Fruit fly (Drosophila melanogaster) whole organism, pupa: Measurements from ENCODE around the gene CG42704.

ENCODE experiments used
- CG10348 ChIP-seq: fragments of 200-800 bp; sonication (Bioruptor generic); IDR thresholded peaks from 2 replicates; pipeline ENCODE4 v1.3.6; 2022; ENCODE audit warnings: missing biosample characterization, missing genetic modification characterization
- CG9948 ChIP-seq: fragments of 200-800 bp; sonication (Bioruptor generic); optimal IDR thresholded peaks from 2 replicates; lab custom pipeline; 2018; ENCODE audit warnings: missing biosample characterization, mild to moderate bottlenecking, missing genetic modification characterization, moderate library complexity
- D1 ChIP-seq: fragments of 200-800 bp; sonication (Bioruptor generic); optimal IDR thresholded peaks from 2 replicates; lab custom pipeline; 2018; ENCODE audit warnings: missing biosample characterization, mild to moderate bottlenecking, missing genetic modification characterization, moderate library complexity
- EcR ChIP-seq: fragments of 200-800 bp; sonication (Bioruptor generic); optimal IDR thresholded peaks from 3 replicates; lab custom pipeline; 2019; ENCODE audit warnings: missing biosample characterization, missing genetic modification characterization, mild to moderate bottlenecking, moderate library complexity, missing genetic modification reagents
- Pif1A ChIP-seq: fragments of 200-800 bp; sonication (Bioruptor generic); optimal IDR thresholded peaks from 3 replicates; lab custom pipeline; 2016; ENCODE audit warnings: missing biosample characterization, missing genetic modification characterization
- rn ChIP-seq: fragments of 200-800 bp; sonication (Bioruptor generic); IDR thresholded peaks from 2 replicates; pipeline ENCODE4 v1.3.6; 2022; ENCODE audit warnings: missing biosample characterization, missing genetic modification characterization

DNA sequence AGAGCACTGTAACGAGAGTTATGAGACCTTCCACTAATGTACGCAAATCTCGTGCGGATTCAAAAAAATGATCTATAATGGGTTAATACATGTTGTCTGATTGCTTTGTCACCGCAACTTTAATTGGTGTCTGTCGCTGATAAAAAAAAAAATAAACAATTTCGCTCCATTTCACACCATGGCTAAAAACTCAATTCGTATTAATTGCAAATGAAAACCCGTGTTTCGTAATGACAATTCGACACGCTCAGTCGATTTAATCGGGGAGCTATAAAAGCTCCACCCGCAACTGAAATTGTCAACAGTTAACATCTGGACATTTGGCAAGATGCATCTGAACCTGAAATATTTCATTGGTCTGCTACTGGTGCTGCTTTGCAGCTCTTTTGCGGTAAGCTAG is 39.4 kb downstream of the CG42704 start, which contains the start of gene CG11368:
- TF ChIP-seq rn, result no peak
- TF ChIP-seq CG10348 (GFP tag; lab: Robert Waterston, UW), result no peak
- no peak for TF ChIP-seq D1 (tag; lab: Kevin White, UChicago)
- TF ChIP-seq CG9948 (tag; lab: Kevin White, UChicago), result no peak
- no peak for TF ChIP-seq EcR (GFP tag; lab: Kevin White, UChicago)
- TF ChIP-seq Pif1A, result no peak
